Fruit fly (Drosophila melanogaster): Measurements from ENCODE around the gene Cpr97Eb.
A peak's percentile ranks its signal among the peaks of the same experiment; 100 is the strongest.

DNA sequence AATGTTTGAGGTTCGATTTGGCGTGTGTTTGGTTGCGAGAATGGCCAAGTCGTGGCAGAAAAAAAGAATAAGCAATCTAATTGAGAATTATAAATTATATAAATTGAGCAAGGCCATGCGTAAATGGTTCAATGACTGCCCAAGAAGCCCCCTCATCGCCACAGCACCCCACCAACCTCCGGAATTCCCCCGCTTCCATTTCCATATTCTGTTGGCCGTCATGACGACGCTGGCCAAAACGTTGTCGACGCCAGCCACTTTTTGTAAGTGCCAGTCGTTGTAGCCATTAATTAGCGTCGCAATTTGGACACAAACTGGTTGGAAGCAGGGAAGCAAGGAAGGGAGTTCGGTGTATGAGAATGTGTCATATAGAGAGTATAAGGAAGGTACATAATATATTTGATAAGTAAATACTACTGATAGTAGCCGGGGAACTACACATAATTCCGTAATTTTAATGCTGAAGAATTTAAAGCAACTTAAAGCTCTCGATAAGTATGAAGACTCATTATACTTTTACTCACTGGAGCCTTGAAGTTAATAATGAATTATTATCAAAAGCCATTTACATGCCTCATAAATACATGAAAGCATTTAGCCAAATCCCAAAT, 39.7 kb upstream of the Cpr97Eb start:
- TF ChIP-seq rn (GFP tag; IDR thresholded peaks at IDR 0.05), result no peak
- no peak for TF ChIP-seq Pif1B (GFP tag; optimal IDR thresholded peaks at IDR 0.05)
- TF ChIP-seq EcR (GFP tag; optimal IDR thresholded peaks at IDR 0.05), result peak; percentile 74
- TF ChIP-seq Ets98B (GFP tag; IDR thresholded peaks at IDR 0.05), result no peak
- TF ChIP-seq CG34367 (tag; optimal IDR thresholded peaks at IDR 0.05), result no peak
- no peak for TF ChIP-seq CG15710 (tag; optimal IDR thresholded peaks at IDR 0.05)
- TF ChIP-seq CG17806 (tag; optimal IDR thresholded peaks at IDR 0.05), result no peak
- TF ChIP-seq CG4496 (GFP tag; IDR thresholded peaks at IDR 0.05), result 0 out of 3 replicates have a peak, but pooled peaks have one; percentile 7
- no peak for TF ChIP-seq CG32121 (GFP tag; IDR thresholded peaks at IDR 0.05)
- no peak for TF ChIP-seq CG13204 (GFP tag; optimal IDR thresholded peaks at IDR 0.05)
- no peak for TF ChIP-seq D1 (tag; optimal IDR thresholded peaks at IDR 0.05)
- TF ChIP-seq fd96Ca (GFP tag; IDR thresholded peaks at IDR 0.05), result no peak
